Fruit fly (Drosophila melanogaster) whole organism, embryonic: ENCODE measurements around the gene CG14913.
A peak's percentile ranks its signal among the peaks of the same experiment; 100 is the strongest.

Experiments used
- Abd-B ChIP-seq: fragments of 200-800 bp; sonication (Bioruptor generic); optimal IDR thresholded peaks from 2 replicates; lab custom pipeline; 2018; ENCODE audit warnings: missing biosample characterization, mild to moderate bottlenecking, missing genetic modification characterization, moderate library complexity
- Asciz ChIP-seq: fragments of 200-800 bp; sonication (Bioruptor generic); optimal IDR thresholded peaks from 2 replicates; lab custom pipeline; 2017; ENCODE audit warnings: missing biosample characterization, mild to moderate bottlenecking, missing genetic modification characterization, missing genetic modification reagents
- Bdp1 ChIP-seq: fragments of 200-800 bp; sonication (Bioruptor generic); optimal IDR thresholded peaks from 3 replicates; lab custom pipeline; 2016; ENCODE audit warnings: missing biosample characterization, missing genetic modification characterization
- CG11085 ChIP-seq: fragments of 200-800 bp; sonication (Bioruptor generic); IDR thresholded peaks from 2 replicates; pipeline ENCODE4 v1.3.6; 2022; ENCODE audit warnings: missing biosample characterization, missing genetic modification characterization
- CG12155 ChIP-seq: fragments of 200-800 bp; sonication (Bioruptor generic); optimal IDR thresholded peaks from 3 replicates; lab custom pipeline; 2016; ENCODE audit warnings: missing biosample characterization, missing genetic modification characterization
- CG13894 ChIP-seq: fragments of 200-800 bp; sonication (Bioruptor generic); optimal IDR thresholded peaks from 3 replicates; lab custom pipeline; 2018; ENCODE audit warnings: missing biosample characterization, mild to moderate bottlenecking, missing genetic modification characterization, moderate library complexity
- CG14050 ChIP-seq: fragments of 200-800 bp; sonication (Bioruptor generic); IDR thresholded peaks from 3 replicates; pipeline ENCODE4 v1.3.6; 2022; ENCODE audit warnings: missing biosample characterization, missing genetic modification characterization
- CG15514 ChIP-seq: fragments of 200-800 bp; sonication (Bioruptor generic); optimal IDR thresholded peaks from 3 replicates; lab custom pipeline; 2017; ENCODE audit warnings: missing biosample characterization, missing genetic modification characterization, mild to moderate bottlenecking, moderate library complexity, missing genetic modification reagents
- CG16813 ChIP-seq: fragments of 200-800 bp; sonication (Bioruptor generic); IDR thresholded peaks from 3 replicates; pipeline ENCODE4 v1.3.6; 2022; ENCODE audit warnings: missing biosample characterization, missing genetic modification characterization; ENCODE audit not compliant: partially characterized antibody
- CG17612 ChIP-seq: fragments of 200-800 bp; sonication (Bioruptor generic); IDR thresholded peaks from 2 replicates; pipeline ENCODE4 v1.3.6; 2022; ENCODE audit warnings: missing biosample characterization, missing genetic modification characterization
- CG2678 ChIP-seq: fragments of 200-800 bp; sonication (Bioruptor generic); optimal IDR thresholded peaks from 3 replicates; lab custom pipeline; 2019; ENCODE audit warnings: missing biosample characterization, mild to moderate bottlenecking, missing genetic modification characterization, moderate library complexity
- CG31224 ChIP-seq: fragments of 200-800 bp; sonication (Bioruptor generic); IDR thresholded peaks from 2 replicates; pipeline ENCODE4 v1.3.6; 2022; ENCODE audit warnings: missing biosample characterization, missing genetic modification characterization
- CG3163 ChIP-seq: fragments of 200-800 bp; sonication (Bioruptor generic); optimal IDR thresholded peaks from 3 replicates; lab custom pipeline; 2016; ENCODE audit warnings: missing biosample characterization, missing genetic modification characterization
- CG4707 ChIP-seq: fragments of 200-800 bp; sonication (Bioruptor generic); optimal IDR thresholded peaks from 2 replicates; lab custom pipeline; 2018; ENCODE audit warnings: missing biosample characterization, mild to moderate bottlenecking, missing genetic modification characterization, moderate library complexity
- CG4730 ChIP-seq: fragments of 200-800 bp; sonication (Bioruptor generic); IDR thresholded peaks from 2 replicates; pipeline ENCODE4 v1.3.6; 2022; ENCODE audit warnings: missing biosample characterization, missing genetic modification characterization
- CG6813 ChIP-seq: fragments of 200-800 bp; sonication (Bioruptor generic); optimal IDR thresholded peaks from 2 replicates; lab custom pipeline; 2017; ENCODE audit warnings: missing biosample characterization, missing genetic modification characterization, mild to moderate bottlenecking, moderate library complexity, missing genetic modification reagents
- CG8281 ChIP-seq: fragments of 200-800 bp; sonication (Bioruptor generic); optimal IDR thresholded peaks from 2 replicates; lab custom pipeline; 2018; ENCODE audit warnings: missing biosample characterization, mild to moderate bottlenecking, missing genetic modification characterization, moderate library complexity
- CG8388 ChIP-seq: fragments of 200-800 bp; sonication (Bioruptor generic); optimal IDR thresholded peaks from 2 replicates; lab custom pipeline; 2019; ENCODE audit warnings: missing biosample characterization, mild to moderate bottlenecking, missing genetic modification characterization, moderate library complexity
- CG9437 ChIP-seq: fragments of 200-800 bp; sonication (Bioruptor generic); optimal IDR thresholded peaks from 2 replicates; lab custom pipeline; 2018; ENCODE audit warnings: missing biosample characterization, mild to moderate bottlenecking, missing genetic modification characterization
- CTCF ChIP-seq: fragments of 200-800 bp; sonication (Bioruptor generic); optimal IDR thresholded peaks from 2 replicates; lab custom pipeline; 2017; ENCODE audit warnings: missing biosample characterization, mild to moderate bottlenecking, missing genetic modification characterization, moderate library complexity
- Deaf1 ChIP-seq: fragments of 200-800 bp; optimal IDR thresholded peaks from 3 replicates; lab custom pipeline; 2019; ENCODE audit warnings: missing biosample characterization, mild to moderate bottlenecking, missing genetic modification characterization, moderate library complexity
- Dek ChIP-seq: fragments of 200-800 bp; sonication (Bioruptor generic); optimal IDR thresholded peaks from 3 replicates; lab custom pipeline; 2019; ENCODE audit warnings: missing biosample characterization, mild to moderate bottlenecking, missing genetic modification characterization, moderate library complexity
- H15 ChIP-seq: fragments of 200-800 bp; sonication (Bioruptor generic); IDR thresholded peaks from 3 replicates; pipeline ENCODE4 v1.3.6; 2022; ENCODE audit warnings: missing biosample characterization, missing genetic modification characterization
- Jarid2 ChIP-seq: fragments of 200-800 bp; sonication (Bioruptor generic); optimal IDR thresholded peaks from 3 replicates; lab custom pipeline; 2017; ENCODE audit warnings: mild to moderate bottlenecking, missing biosample characterization, missing genetic modification reagents, missing genetic modification characterization
- Lim3 ChIP-seq: fragments of 200-800 bp; sonication (Bioruptor generic); IDR thresholded peaks from 2 replicates; pipeline ENCODE4 v1.3.6; 2022; ENCODE audit warnings: missing biosample characterization, missing genetic modification characterization
- MTF-1 ChIP-seq: fragments of 200-800 bp; sonication (Bioruptor generic); optimal IDR thresholded peaks from 2 replicates; lab custom pipeline; 2018; ENCODE audit warnings: missing biosample characterization, mild to moderate bottlenecking, missing genetic modification characterization, borderline replicate concordance
- Myb ChIP-seq: fragments of 200-800 bp; sonication (Bioruptor generic); optimal IDR thresholded peaks from 2 replicates; lab custom pipeline; 2016; ENCODE audit warnings: missing biosample characterization, missing genetic modification characterization
- Oli ChIP-seq: fragments of 200-800 bp; sonication (Bioruptor generic); optimal IDR thresholded peaks from 2 replicates; lab custom pipeline; 2018; ENCODE audit warnings: missing biosample characterization, mild to moderate bottlenecking, missing genetic modification characterization, moderate library complexity
- Rx ChIP-seq: fragments of 200-800 bp; sonication (Bioruptor generic); IDR thresholded peaks from 2 replicates; pipeline ENCODE4 v1.3.6; 2022; ENCODE audit warnings: missing biosample characterization, missing genetic modification characterization
- Sox102F ChIP-seq: fragments of 200-800 bp; sonication (Bioruptor generic); optimal IDR thresholded peaks from 2 replicates; lab custom pipeline; 2018; ENCODE audit warnings: missing biosample characterization, mild to moderate bottlenecking, missing genetic modification characterization, moderate library complexity
- Spps ChIP-seq: fragments of 200-800 bp; sonication (Bioruptor generic); optimal IDR thresholded peaks from 2 replicates; lab custom pipeline; 2018; ENCODE audit warnings: missing biosample characterization, mild to moderate bottlenecking, missing genetic modification characterization
- ab ChIP-seq: fragments of 200-800 bp; sonication (Bioruptor generic); optimal IDR thresholded peaks from 2 replicates; lab custom pipeline; 2016; ENCODE audit warnings: missing biosample characterization, missing genetic modification characterization
- ase ChIP-seq: fragments of 200-800 bp; sonication (Bioruptor generic); IDR thresholded peaks from 3 replicates; pipeline ENCODE4 v1.3.6; 2022; ENCODE audit warnings: missing biosample characterization, missing genetic modification characterization
- cato ChIP-seq: fragments of 200-800 bp; sonication (Bioruptor generic); optimal IDR thresholded peaks from 2 replicates; lab custom pipeline; 2016; ENCODE audit warnings: missing biosample characterization, missing genetic modification characterization, borderline replicate concordance
- da ChIP-seq: fragments of 200-800 bp; sonication (Bioruptor generic); optimal IDR thresholded peaks from 2 replicates; lab custom pipeline; 2016; ENCODE audit warnings: missing biosample characterization, missing genetic modification characterization
- dpn ChIP-seq, 2 experiments: fragments of 200-800 bp; sonication (Bioruptor generic); optimal IDR thresholded peaks; 3 replicates each; lab custom pipeline; 2016; ENCODE audit warnings: missing biosample characterization in 2 of 2, missing genetic modification characterization in 2 of 2
- fd64A ChIP-seq: fragments of 200-800 bp; sonication (Bioruptor generic); optimal IDR thresholded peaks from 3 replicates; lab custom pipeline; 2018; ENCODE audit warnings: missing biosample characterization, mild to moderate bottlenecking, missing genetic modification characterization
- gsb-n ChIP-seq: fragments of 200-800 bp; sonication (Bioruptor generic); optimal IDR thresholded peaks from 3 replicates; lab custom pipeline; 2018; ENCODE audit warnings: missing biosample characterization, mild to moderate bottlenecking, missing genetic modification characterization
- gt ChIP-seq: fragments of 200-800 bp; sonication (Bioruptor generic); IDR thresholded peaks from 2 replicates; pipeline ENCODE4 v1.3.6; 2022; ENCODE audit warnings: missing biosample characterization, missing genetic modification characterization
- otp ChIP-seq: fragments of 200-800 bp; sonication (Bioruptor generic); IDR thresholded peaks from 3 replicates; pipeline ENCODE4, ENCODE4 v1.3.6; 2022; ENCODE audit warnings: missing biosample characterization, missing genetic modification characterization
- phol ChIP-seq: fragments of 200-800 bp; sonication (Bioruptor generic); optimal IDR thresholded peaks from 3 replicates; lab custom pipeline; 2018; ENCODE audit warnings: missing biosample characterization, mild to moderate bottlenecking, missing genetic modification characterization, moderate library complexity
- pnt ChIP-seq: fragments of 200-800 bp; sonication (Bioruptor generic); optimal IDR thresholded peaks from 3 replicates; lab custom pipeline; 2016; ENCODE audit warnings: missing biosample characterization, missing genetic modification characterization
- repo ChIP-seq: fragments of 200-800 bp; sonication (Bioruptor generic); optimal IDR thresholded peaks from 2 replicates; lab custom pipeline; 2016; ENCODE audit warnings: missing biosample characterization, missing genetic modification characterization
- sim ChIP-seq: fragments of 200-800 bp; sonication (Bioruptor generic); IDR thresholded peaks from 2 replicates; pipeline ENCODE4 v1.3.6; 2022; ENCODE audit warnings: missing biosample characterization, missing genetic modification characterization
- tin ChIP-seq: fragments of 200-800 bp; sonication (Bioruptor generic); optimal IDR thresholded peaks from 3 replicates; lab custom pipeline; 2016; ENCODE audit warnings: missing biosample characterization, missing genetic modification characterization
- tio ChIP-seq: fragments of 200-800 bp; sonication (Bioruptor generic); optimal IDR thresholded peaks from 2 replicates; lab custom pipeline; 2017; ENCODE audit warnings: missing biosample characterization, missing genetic modification characterization, inconsistent platforms
- trem ChIP-seq: fragments of 200-800 bp; optimal IDR thresholded peaks from 3 replicates; lab custom pipeline; 2019; ENCODE audit warnings: missing biosample characterization, mild to moderate bottlenecking, missing genetic modification characterization, moderate library complexity
- trh ChIP-seq: fragments of 200-800 bp; sonication (Bioruptor generic); optimal IDR thresholded peaks from 2 replicates; lab custom pipeline; 2016; ENCODE audit warnings: missing biosample characterization, missing genetic modification characterization
- usp ChIP-seq: fragments of >200 bp; optimal IDR thresholded peaks from 2 replicates; lab custom pipeline; 2017; ENCODE audit warnings: missing biosample characterization, missing genetic modification characterization
- yki ChIP-seq: fragments of >200 bp; optimal IDR thresholded peaks from 3 replicates; lab custom pipeline; 2018
- z ChIP-seq: fragments of 200-800 bp; sonication (Bioruptor generic); IDR thresholded peaks from 3 replicates; pipeline ENCODE4 v1.3.6; 2022; ENCODE audit warnings: missing biosample characterization, missing genetic modification characterization
- zen2 ChIP-seq: fragments of 200-800 bp; sonication (Bioruptor generic); IDR thresholded peaks from 3 replicates; pipeline ENCODE4 v1.3.6; 2022; ENCODE audit warnings: missing biosample characterization, missing genetic modification characterization; ENCODE audit not compliant: partially characterized antibody

The CG14913 gene

dm6 chr2L:10987370-10987853 is 29.4 kb upstream of the CG14913 start, which contains the start of the genes piwi and CG12253 (continued):
- TF ChIP-seq CG2678 (tag; lab: Kevin White, UChicago), result no peak
- no peak for TF ChIP-seq Oli (tag; lab: Kevin White, UChicago)
- TF ChIP-seq MTF-1 (GFP tag; lab: Kevin White, UChicago), result no peak
- TF ChIP-seq CG12155 (GFP tag; lab: Kevin White, UChicago), result peak; percentile 69
- no peak for TF ChIP-seq Jarid2
- no peak for TF ChIP-seq otp (GFP tag; lab: Robert Waterston, UW)
- TF ChIP-seq da, result no peak
- no peak for TF ChIP-seq CG31224 (GFP tag; lab: Robert Waterston, UW)
- no peak for TF ChIP-seq Deaf1 (tag; lab: Kevin White, UChicago)
- TF ChIP-seq cato (GFP tag; lab: Kevin White, UChicago), result peak; percentile 61
- TF ChIP-seq tin, result peak; percentile 37
- no peak for TF ChIP-seq CG4730 (GFP tag; lab: Robert Waterston, UW)
- no peak for TF ChIP-seq zen2 (GFP tag; lab: Robert Waterston, UW)
- TF ChIP-seq CG11085 (GFP tag; lab: Robert Waterston, UW), result no peak
- TF ChIP-seq CG16813 (GFP tag; lab: Robert Waterston, UW), result no peak
- TF ChIP-seq tio, result peak; percentile 82
- peak; percentile 64; the same call in 1 of the 2 replicates for TF ChIP-seq sim (GFP tag; lab: Robert Waterston, UW)
- no peak for TF ChIP-seq Rx (GFP tag; lab: Robert Waterston, UW)
- no peak for TF ChIP-seq gt (GFP tag; lab: Robert Waterston, UW)
- peak; percentile 31 to 77 for TF ChIP-seq dpn (GFP tag; optimal IDR thresholded peaks at IDR 0.05; lab: Kevin White, UChicago)
- TF ChIP-seq Spps (tag; lab: Kevin White, UChicago), result peak; percentile 14
- TF ChIP-seq pnt (GFP tag; lab: Kevin White, UChicago), result no peak
- TF ChIP-seq repo (GFP tag; lab: Kevin White, UChicago), result no peak
- no peak for TF ChIP-seq gsb-n (tag; lab: Kevin White, UChicago)
- TF ChIP-seq Abd-B (GFP tag; lab: Kevin White, UChicago), result no peak
- TF ChIP-seq z, result no peak
- TF ChIP-seq H15 (GFP tag; lab: Robert Waterston, UW), result 0 out of 3 replicates have a peak, but pooled peaks have one; percentile 35
- TF ChIP-seq trem (tag; lab: Kevin White, UChicago), result peak; percentile 44
- peak; percentile 72 for TF ChIP-seq CG9437 (GFP tag; lab: Kevin White, UChicago)
- no peak for TF ChIP-seq CG6813 (GFP tag; lab: Kevin White, UChicago)
- no peak for TF ChIP-seq ab
- no peak for TF ChIP-seq usp
- peak; percentile 63 for TF ChIP-seq trh
- TF ChIP-seq Dek (tag; lab: Kevin White, UChicago), result no peak
- TF ChIP-seq CTCF (GFP tag; lab: Kevin White, UChicago), result no peak
- no peak for TF ChIP-seq ase (GFP tag; lab: Robert Waterston, UW)
- peak; percentile 20 for TF ChIP-seq Asciz (GFP tag; lab: Kevin White, UChicago)
- no peak for TF ChIP-seq fd64A (GFP tag; lab: Kevin White, UChicago)
- peak; percentile 34 for TF ChIP-seq Myb (GFP tag; lab: Kevin White, UChicago)
- TF ChIP-seq CG13894 (tag; lab: Kevin White, UChicago), result no peak
- TF ChIP-seq CG3163 (GFP tag; lab: Kevin White, UChicago), result no peak
- 0 out of 2 replicates have a peak, but pooled peaks have one; percentile 11 for TF ChIP-seq Lim3 (GFP tag; lab: Robert Waterston, UW)
- peak; percentile 80 for TF ChIP-seq phol (tag; lab: Kevin White, UChicago)
- peak; percentile 7 for TF ChIP-seq CG4707 (GFP tag; lab: Kevin White, UChicago)
- TF ChIP-seq CG14050, result no peak; the same call in 1 of the 3 replicates
- TF ChIP-seq CG15514, result peak; percentile 32
- peak; percentile 87 for TF ChIP-seq CG8388 (GFP tag; lab: Kevin White, UChicago)
- no peak for TF ChIP-seq CG8281 (tag; lab: Kevin White, UChicago)
- TF ChIP-seq yki (lab: Kevin White, UChicago), result no peak
- no peak for TF ChIP-seq Bdp1 (GFP tag; lab: Kevin White, UChicago)
- TF ChIP-seq CG17612 (GFP tag; lab: Robert Waterston, UW), result no peak
- TF ChIP-seq Sox102F (GFP tag; lab: Kevin White, UChicago), result peak; percentile 93
